Worm (Caenorhabditis elegans): ENCODE measurements around the gene nhr-181.

DNA sequence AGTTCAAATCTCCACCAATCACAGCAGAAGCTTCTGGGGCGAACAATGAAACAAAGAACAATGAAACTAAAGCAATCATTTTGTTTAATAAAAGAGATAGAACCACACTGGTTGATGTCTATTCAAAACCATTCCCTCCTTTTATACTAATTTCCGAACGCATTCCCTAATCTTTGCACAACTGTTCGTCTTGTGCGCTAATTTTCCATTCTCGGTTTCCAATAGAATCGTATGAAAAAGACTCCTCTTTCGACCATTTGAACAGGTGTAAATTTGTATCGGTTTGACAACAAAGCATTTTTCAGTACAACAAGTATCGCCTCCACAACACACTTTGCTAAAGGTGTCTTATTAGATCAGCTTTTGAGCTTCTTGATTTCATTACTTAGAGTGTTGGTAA lies 21.2 kb downstream of the nhr-181 start, which contains the start of gene T05B4.8:
- no peak for TF ChIP-seq nhr-179 (tag; optimal IDR thresholded peaks at IDR 0.05)
- TF ChIP-seq akir-1 (GFP tag; optimal IDR thresholded peaks at IDR 0.05): no peak
- no peak for TF ChIP-seq B0261.1 (tag; optimal IDR thresholded peaks at IDR 0.05)

Data from whole organism, young adult.